Fruit fly (Drosophila melanogaster) whole organism, embryonic: Measurements from ENCODE around the gene Doc2.

Experiments used
- BtbVII ChIP-seq: fragments of 200-800 bp; sonication (Bioruptor generic); optimal IDR thresholded peaks from 3 replicates; lab custom pipeline; 2017; ENCODE audit warnings: missing biosample characterization, mild to moderate bottlenecking, missing genetic modification characterization
- C15 ChIP-seq: fragments of 200-800 bp; sonication (Bioruptor generic); IDR thresholded peaks from 3 replicates; pipeline ENCODE4 v1.3.6; 2022; ENCODE audit warnings: missing biosample characterization, missing genetic modification characterization
- CG11085 ChIP-seq: fragments of 200-800 bp; sonication (Bioruptor generic); IDR thresholded peaks from 2 replicates; pipeline ENCODE4 v1.3.6; 2022; ENCODE audit warnings: missing biosample characterization, missing genetic modification characterization
- CG11247 ChIP-seq: fragments of 200-800 bp; sonication (Bioruptor generic); IDR thresholded peaks from 2 replicates; pipeline ENCODE4 v1.3.6; 2022; ENCODE audit warnings: missing biosample characterization, missing genetic modification characterization
- CG11560 ChIP-seq: fragments of 200-800 bp; sonication (Bioruptor generic); IDR thresholded peaks from 3 replicates; pipeline ENCODE4 v1.3.6; 2022; ENCODE audit warnings: missing biosample characterization, missing genetic modification characterization
- CG12219 ChIP-seq: fragments of 200-800 bp; sonication (Bioruptor generic); optimal IDR thresholded peaks from 3 replicates; lab custom pipeline; 2018; ENCODE audit warnings: missing biosample characterization, mild to moderate bottlenecking, missing genetic modification characterization
- CG12391 ChIP-seq: fragments of 200-800 bp; sonication (Bioruptor generic); optimal IDR thresholded peaks from 3 replicates; lab custom pipeline; 2018; ENCODE audit warnings: missing biosample characterization, mild to moderate bottlenecking, missing genetic modification characterization, moderate library complexity
- CG12942 ChIP-seq: fragments of 200-800 bp; sonication (Bioruptor generic); optimal IDR thresholded peaks from 3 replicates; lab custom pipeline; 2016; ENCODE audit warnings: missing biosample characterization, missing genetic modification characterization
- CG13424 ChIP-seq: fragments of 200-800 bp; sonication (Bioruptor generic); optimal IDR thresholded peaks from 2 replicates; lab custom pipeline; 2019; ENCODE audit warnings: missing biosample characterization, mild to moderate bottlenecking, missing genetic modification characterization, moderate library complexity
- CG1602 ChIP-seq: fragments of 200-800 bp; sonication (Bioruptor generic); optimal IDR thresholded peaks from 3 replicates; lab custom pipeline; 2016; ENCODE audit warnings: missing biosample characterization, missing genetic modification characterization
- CG2120 ChIP-seq: fragments of 200-800 bp; sonication (Bioruptor generic); optimal IDR thresholded peaks from 3 replicates; lab custom pipeline; 2016; ENCODE audit warnings: missing biosample characterization, missing genetic modification characterization
- CG2199 ChIP-seq: fragments of 200-800 bp; sonication (Bioruptor generic); IDR thresholded peaks from 3 replicates; pipeline ENCODE4 v1.3.6; 2022; ENCODE audit warnings: missing biosample characterization, missing genetic modification characterization
- CG2875 ChIP-seq: fragments of 200-800 bp; sonication (Bioruptor generic); optimal IDR thresholded peaks from 2 replicates; lab custom pipeline; 2017; ENCODE audit warnings: missing biosample characterization, mild to moderate bottlenecking, missing genetic modification characterization, missing genetic modification reagents
- CG31441 ChIP-seq: fragments of 200-800 bp; sonication (Bioruptor generic); IDR thresholded peaks from 2 replicates; pipeline ENCODE4 v1.3.6; 2022; ENCODE audit warnings: missing biosample characterization, missing genetic modification characterization
- CG3281 ChIP-seq: fragments of 200-800 bp; sonication (Bioruptor generic); optimal IDR thresholded peaks from 3 replicates; lab custom pipeline; 2017; ENCODE audit warnings: missing biosample characterization, mild to moderate bottlenecking, missing genetic modification characterization
- CG34224 ChIP-seq: fragments of 200-800 bp; sonication (Bioruptor generic); IDR thresholded peaks from 3 replicates; pipeline ENCODE4 v1.3.6; 2022; ENCODE audit warnings: missing biosample characterization, missing genetic modification characterization; ENCODE audit not compliant: partially characterized antibody
- CG3995 ChIP-seq: fragments of 200-800 bp; sonication (Bioruptor generic); optimal IDR thresholded peaks from 3 replicates; lab custom pipeline; 2016; ENCODE audit warnings: missing biosample characterization, missing genetic modification characterization
- CG4360 ChIP-seq: fragments of 200-800 bp; sonication (Bioruptor generic); IDR thresholded peaks from 2 replicates; pipeline ENCODE4 v1.3.6; 2022; ENCODE audit warnings: missing biosample characterization, missing genetic modification characterization
- CG4404 ChIP-seq: fragments of 200-800 bp; sonication (Bioruptor generic); IDR thresholded peaks from 2 replicates; pipeline ENCODE4 v1.3.6; 2022; ENCODE audit warnings: missing biosample characterization, missing genetic modification characterization
- CG6175 ChIP-seq: fragments of 200-800 bp; sonication (Bioruptor generic); IDR thresholded peaks from 3 replicates; pipeline ENCODE4 v1.3.6; 2022; ENCODE audit warnings: missing biosample characterization, missing genetic modification characterization
- CG6254 ChIP-seq: fragments of 200-800 bp; sonication (Bioruptor generic); optimal IDR thresholded peaks from 3 replicates; lab custom pipeline; 2017; ENCODE audit warnings: mild to moderate bottlenecking, missing biosample characterization, missing genetic modification reagents, missing genetic modification characterization
- CG8290 ChIP-seq, 3 experiments: fragments of 200-800 bp; sonication (Bioruptor generic); optimal IDR thresholded peaks; 2 replicates each; lab custom pipeline; 2016 to 2019; ENCODE audit warnings: missing biosample characterization in 3 of 3, missing genetic modification characterization in 3 of 3, mild to moderate bottlenecking in 2 of 3, moderate library complexity in 1 of 3
- CG9437 ChIP-seq: fragments of 200-800 bp; sonication (Bioruptor generic); optimal IDR thresholded peaks from 2 replicates; lab custom pipeline; 2018; ENCODE audit warnings: missing biosample characterization, mild to moderate bottlenecking, missing genetic modification characterization
- CrebB ChIP-seq: fragments of 200-800 bp; sonication (Bioruptor generic); optimal IDR thresholded peaks from 3 replicates; lab custom pipeline; 2018; ENCODE audit warnings: missing biosample characterization, mild to moderate bottlenecking, missing genetic modification characterization
- Eip74EF ChIP-seq, 2 experiments: fragments of 200-800 bp in 1 of 2; fragments of >200 bp in 1 of 2; sonication (Bioruptor generic) in 1 of 2; optimal IDR thresholded peaks; 2 replicates each; lab custom pipeline; 2017 to 2019; ENCODE audit warnings: missing biosample characterization in 2 of 2, missing genetic modification characterization in 2 of 2, mild to moderate bottlenecking in 1 of 2, moderate library complexity in 1 of 2
- Elba2 ChIP-seq: fragments of 200-800 bp; sonication (Bioruptor generic); optimal IDR thresholded peaks from 3 replicates; lab custom pipeline; 2016; ENCODE audit warnings: missing biosample characterization, missing genetic modification characterization
- Hmx ChIP-seq: fragments of 200-800 bp; sonication (Bioruptor generic); optimal IDR thresholded peaks from 2 replicates; lab custom pipeline; 2016; ENCODE audit warnings: missing biosample characterization, missing genetic modification characterization
- Hr78 ChIP-seq, 2 experiments: fragments of 200-800 bp in 1 of 2; fragments of >200 bp in 1 of 2; sonication (Bioruptor generic) in 1 of 2; optimal IDR thresholded peaks; 2 replicates each; lab custom pipeline; 2017 to 2019; ENCODE audit warnings: missing biosample characterization in 2 of 2, missing genetic modification characterization in 2 of 2, mild to moderate bottlenecking in 1 of 2, moderate library complexity in 1 of 2
- Meics ChIP-seq: fragments of 200-800 bp; sonication (Bioruptor generic); optimal IDR thresholded peaks from 2 replicates; lab custom pipeline; 2017; ENCODE audit warnings: missing biosample characterization, mild to moderate bottlenecking, missing genetic modification characterization
- Nf-YB ChIP-seq: fragments of 200-800 bp; sonication (Bioruptor generic); optimal IDR thresholded peaks from 3 replicates; lab custom pipeline; 2019; ENCODE audit warnings: missing biosample characterization, mild to moderate bottlenecking, missing genetic modification characterization, moderate library complexity
- Rx ChIP-seq: fragments of 200-800 bp; sonication (Bioruptor generic); IDR thresholded peaks from 2 replicates; pipeline ENCODE4 v1.3.6; 2022; ENCODE audit warnings: missing biosample characterization, missing genetic modification characterization
- Trl ChIP-seq, 3 experiments: fragments of >200 bp in 2 of 3; fragments of 200-800 bp in 1 of 3; sonication (Bioruptor generic) in 1 of 3; optimal IDR thresholded peaks; 2 replicates in 1 of 3; 3 replicates in 2 of 3; lab custom pipeline; 2016 to 2017; ENCODE audit warnings: missing biosample characterization in 1 of 3, missing genetic modification characterization in 1 of 3
- Vsx1 ChIP-seq: fragments of 200-800 bp; sonication (Bioruptor generic); optimal IDR thresholded peaks from 2 replicates; lab custom pipeline; 2017; ENCODE audit warnings: missing biosample characterization, mild to moderate bottlenecking, missing genetic modification characterization, missing genetic modification reagents
- chif ChIP-seq, 2 experiments: fragments of 200-800 bp; sonication (Bioruptor generic); optimal IDR thresholded peaks; 3 replicates each; lab custom pipeline; 2016; ENCODE audit warnings: missing biosample characterization in 2 of 2, missing genetic modification characterization in 2 of 2
- ci ChIP-seq: fragments of 200-800 bp; sonication (Bioruptor generic); IDR thresholded peaks from 3 replicates; pipeline ENCODE4 v1.3.6; 2022; ENCODE audit warnings: missing biosample characterization, missing genetic modification characterization
- crc ChIP-seq: fragments of 200-800 bp; sonication (Bioruptor generic); optimal IDR thresholded peaks from 2 replicates; lab custom pipeline; 2016; ENCODE audit warnings: missing biosample characterization, missing genetic modification characterization
- crp ChIP-seq, 2 experiments: fragments of 200-800 bp; sonication (Bioruptor generic); optimal IDR thresholded peaks; 2 replicates in 1 of 2; 3 replicates in 1 of 2; lab custom pipeline; 2017; ENCODE audit warnings: missing biosample characterization in 2 of 2, missing genetic modification characterization in 2 of 2, mild to moderate bottlenecking in 1 of 2, moderate library complexity in 1 of 2
- fd3F ChIP-seq: fragments of 200-800 bp; sonication (Bioruptor generic); optimal IDR thresholded peaks from 2 replicates; lab custom pipeline; 2018; ENCODE audit warnings: missing biosample characterization, mild to moderate bottlenecking, missing genetic modification characterization, moderate library complexity
- fu2 ChIP-seq: fragments of 200-800 bp; sonication (Bioruptor generic); optimal IDR thresholded peaks from 2 replicates; lab custom pipeline; 2016; ENCODE audit warnings: missing biosample characterization, missing genetic modification characterization
- inv ChIP-seq: fragments of 200-800 bp; sonication (Bioruptor generic); IDR thresholded peaks from 2 replicates; pipeline ENCODE4 v1.3.6; 2022; ENCODE audit warnings: missing biosample characterization, missing genetic modification characterization; ENCODE audit not compliant: partially characterized antibody
- jing ChIP-seq: fragments of 200-800 bp; sonication (Bioruptor generic); optimal IDR thresholded peaks from 2 replicates; lab custom pipeline; 2018; ENCODE audit warnings: missing biosample characterization, mild to moderate bottlenecking, missing genetic modification characterization
- otp ChIP-seq: fragments of 200-800 bp; sonication (Bioruptor generic); IDR thresholded peaks from 3 replicates; pipeline ENCODE4, ENCODE4 v1.3.6; 2022; ENCODE audit warnings: missing biosample characterization, missing genetic modification characterization
- pfk ChIP-seq: fragments of 200-800 bp; sonication (Bioruptor generic); optimal IDR thresholded peaks from 2 replicates; lab custom pipeline; 2018; ENCODE audit warnings: missing biosample characterization, mild to moderate bottlenecking, missing genetic modification characterization, moderate library complexity
- sd ChIP-seq: fragments of 200-800 bp; sonication (Bioruptor generic); optimal IDR thresholded peaks from 3 replicates; lab custom pipeline; 2018; ENCODE audit warnings: missing biosample characterization, mild to moderate bottlenecking, missing genetic modification characterization, moderate library complexity
- sens ChIP-seq: fragments of 200-800 bp; sonication (Bioruptor generic); peaks from one replicate; lab custom pipeline; 2016; ENCODE audit warnings: missing biosample characterization, missing genetic modification characterization
- so ChIP-seq: fragments of 200-800 bp; sonication (Bioruptor generic); IDR thresholded peaks from 3 replicates; pipeline ENCODE4 v1.3.6; 2022; ENCODE audit warnings: missing biosample characterization, missing genetic modification characterization
- sug ChIP-seq: fragments of 200-800 bp; optimal IDR thresholded peaks from 2 replicates; lab custom pipeline; 2019; ENCODE audit warnings: missing biosample characterization, mild to moderate bottlenecking, missing genetic modification characterization, moderate library complexity

Doc2 gene

DNA sequence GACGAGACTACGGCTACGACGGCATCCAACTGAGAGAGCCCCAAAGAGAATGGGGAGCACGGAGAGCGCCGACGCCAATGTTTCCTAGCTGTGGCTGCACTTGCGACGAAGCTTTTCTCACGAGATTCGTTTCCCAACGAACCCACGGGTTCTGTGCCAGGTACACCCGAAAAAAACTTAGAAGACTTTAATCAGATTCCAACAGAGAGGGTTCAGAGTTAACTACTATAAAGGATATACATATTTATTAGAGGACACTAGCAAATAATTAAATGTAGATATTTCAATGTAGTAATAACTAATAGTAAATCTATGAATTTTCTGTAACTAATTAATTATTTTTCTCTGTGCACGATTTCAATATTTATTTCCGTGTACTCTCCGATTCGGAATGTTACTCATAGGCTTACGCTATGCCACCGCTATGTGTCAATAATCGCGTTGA lies 47.0 kb upstream of the Doc2 start, which contains the start of gene Argk1 (continued):
- 0 out of 2 replicates have a peak, but pooled peaks have one; percentile 16 for TF ChIP-seq CG11247
- peak; percentile 62 for TF ChIP-seq Meics (GFP tag; lab: Kevin White, UChicago)
- TF ChIP-seq pfk (GFP tag; lab: Kevin White, UChicago), result no peak
- TF ChIP-seq CG2875 (GFP tag; lab: Kevin White, UChicago), result no peak
- no peak for TF ChIP-seq Hr78 (GFP tag; optimal IDR thresholded peaks at IDR 0.05; lab: Kevin White, UChicago)
- TF ChIP-seq CG1602, result peak; percentile 12
- TF ChIP-seq Rx (GFP tag; lab: Robert Waterston, UW), result no peak
- TF ChIP-seq BtbVII, result no peak
- 0 out of 3 replicates have a peak, but pooled peaks have one; percentile 14 for TF ChIP-seq ci (GFP tag; lab: Robert Waterston, UW)
- TF ChIP-seq CG31441 (GFP tag; lab: Robert Waterston, UW), result peak; percentile 65
- no peak for TF ChIP-seq crc (GFP tag; lab: Kevin White, UChicago)
- no peak for TF ChIP-seq inv (GFP tag; lab: Robert Waterston, UW)
- TF ChIP-seq otp (GFP tag; lab: Robert Waterston, UW), result 0 out of 3 replicates have a peak, but pooled peaks have one; percentile 22
- peak; percentile 36 for TF ChIP-seq fd3F
- peak; percentile 31 to 57 for TF ChIP-seq Trl (optimal IDR thresholded peaks at IDR 0.05; lab: Kevin White, UChicago)
- no peak for TF ChIP-seq Trl (GFP tag; optimal IDR thresholded peaks at IDR 0.05; lab: Kevin White, UChicago)
- TF ChIP-seq CG4404 (GFP tag; lab: Robert Waterston, UW), result 0 out of 2 replicates have a peak, but pooled peaks have one; percentile 19
- TF ChIP-seq CG8290 (GFP tag; optimal IDR thresholded peaks at IDR 0.05; lab: Kevin White, UChicago), result no peak
- peak in 1 of 2 experiments; percentile 49 for TF ChIP-seq CG8290 (tag; optimal IDR thresholded peaks at IDR 0.05; lab: Kevin White, UChicago)
- TF ChIP-seq CG12219 (GFP tag; lab: Kevin White, UChicago), result peak; percentile 19
- TF ChIP-seq CG6254 (GFP tag; lab: Kevin White, UChicago), result no peak
- TF ChIP-seq Eip74EF (GFP tag; optimal IDR thresholded peaks at IDR 0.05; lab: Kevin White, UChicago), result peak in 1 of 2 experiments; percentile 43
- peak; percentile 53 for TF ChIP-seq sd (tag; lab: Kevin White, UChicago)
- TF ChIP-seq chif (GFP tag; optimal IDR thresholded peaks at IDR 0.05; lab: Kevin White, UChicago), result no peak
- TF ChIP-seq CG13424 (tag; lab: Kevin White, UChicago), result peak; percentile 70
- peak; percentile 41 for TF ChIP-seq CG3281 (GFP tag; lab: Kevin White, UChicago)
- no peak for TF ChIP-seq jing (GFP tag; lab: Kevin White, UChicago)
- TF ChIP-seq CG9437, result peak; percentile 38
- TF ChIP-seq CG11085 (GFP tag; lab: Robert Waterston, UW), result no peak
- no peak for TF ChIP-seq Vsx1 (GFP tag; lab: Kevin White, UChicago)
- TF ChIP-seq CG2199 (GFP tag; lab: Robert Waterston, UW), result no peak
- TF ChIP-seq CG3995 (GFP tag; lab: Kevin White, UChicago), result no peak
- TF ChIP-seq crp (GFP tag; optimal IDR thresholded peaks at IDR 0.05; lab: Kevin White, UChicago), result no peak
- no peak for TF ChIP-seq CrebB (tag; lab: Kevin White, UChicago)
- peak; percentile 24 for TF ChIP-seq Nf-YB (GFP tag; lab: Kevin White, UChicago)

- TF ChIP-seq CG34224 (GFP tag; lab: Robert Waterston, UW) (no peak), so (GFP tag; lab: Robert Waterston, UW) (no peak), CG2120 (GFP tag; lab: Kevin White, UChicago) (peak; percentile 54), sug (tag; lab: Kevin White, UChicago) (no peak), sens (GFP tag; lab: Kevin White, UChicago) (peak; percentile 77), C15 (GFP tag; lab: Robert Waterston, UW) (peak; percentile 4; the same call in 1 of the 3 replicates), Elba2 (GFP tag; lab: Kevin White, UChicago) (no peak), CG6175 (GFP tag; lab: Robert Waterston, UW) (no peak; the same call in 2 of the 3 replicates), CG12391 (tag; lab: Kevin White, UChicago) (peak; percentile 26), fu2 (GFP tag; lab: Kevin White, UChicago) (no peak), Hmx (no peak), CG12942 (GFP tag; lab: Kevin White, UChicago) (no peak), CG11560 (tag; lab: Robert Waterston, UW) (no peak), CG4360 (no peak)
Measured at dm6 chr3L:9064976-9065761, 46.1 kb upstream of the Doc2 start.
